2 worm cellular contexts compared by ENCODE assay signal in the genomic region with DNA sequence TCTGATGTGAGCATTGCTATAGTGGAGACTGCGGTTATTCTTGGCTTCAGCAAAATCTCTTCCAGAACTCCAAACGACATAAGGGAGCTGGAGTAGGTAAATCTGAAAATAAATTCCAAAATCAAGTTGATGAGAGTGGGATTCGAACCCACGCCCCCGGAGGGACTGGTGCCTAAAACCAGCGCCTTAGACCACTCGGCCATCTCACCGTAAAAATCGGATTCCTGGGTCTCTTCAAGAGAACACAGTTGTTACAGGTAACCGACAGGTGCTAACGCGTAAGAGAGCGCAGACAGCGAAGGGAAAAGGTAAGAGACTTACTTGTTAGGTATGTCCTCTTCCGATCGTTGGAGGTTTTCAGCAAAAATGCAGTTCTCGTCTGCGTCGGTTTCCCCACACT.
TF ChIP-seq lines count a peak whose summit lies in the region.

No protein-coding gene starts in this region.

TF ChIP-seq in whole organism, L1 larva, 84 proteins besides CTCF, POLR2A, EP300 and RAD21 (continued from another document):
- peak in 1 of 3 experiments; percentile 23 for TF ChIP-seq ceh-82 (tag; optimal IDR thresholded peaks at IDR 0.05; lab: Kevin White, UChicago)
- peak; percentile 20 for TF ChIP-seq swsn-7 (tag; optimal IDR thresholded peaks at IDR 0.05; lab: Kevin White, UChicago)
- peak; percentile 63 for TF ChIP-seq snu-23 (GFP tag; optimal IDR thresholded peaks at IDR 0.05; lab: Kevin White, UChicago)
- TF ChIP-seq hpl-2 (GFP tag; optimal IDR thresholded peaks at IDR 0.05; lab: Kevin White, UChicago), result no peak
- peak; percentile 46 for TF ChIP-seq C16A3.4 (tag; optimal IDR thresholded peaks at IDR 0.05; lab: Kevin White, UChicago)
- TF ChIP-seq elt-3 (tag; optimal IDR thresholded peaks at IDR 0.05; lab: Kevin White, UChicago), result peak in 3 of 6 experiments; percentile 0 to 42 (median 20)
- peak in 2 of 3 experiments; percentile 24 to 40 for TF ChIP-seq dpl-1 (GFP tag; optimal IDR thresholded peaks at IDR 0.05; lab: Kevin White, UChicago)
- peak; percentile 49 for TF ChIP-seq nhr-71 (tag; optimal IDR thresholded peaks at IDR 0.05; lab: Kevin White, UChicago)
- peak; percentile 29 to 32 for TF ChIP-seq efl-1 (optimal IDR thresholded peaks at IDR 0.05; lab: Kevin White, UChicago)
- TF ChIP-seq efl-1 (GFP tag; optimal IDR thresholded peaks at IDR 0.05 in 1 of 2; lab: Kevin White, UChicago), result peak; percentile 19 to 71
- TF ChIP-seq nhr-90 (tag; optimal IDR thresholded peaks at IDR 0.05; lab: Kevin White, UChicago; ENCODE audit: poor library complexity), result peak; percentile 44
- TF ChIP-seq nhr-85 (tag; lab: Kevin White, UChicago), result peak; percentile 69
- TF ChIP-seq snpc-4 (tag; optimal IDR thresholded peaks at IDR 0.05; lab: Kevin White, UChicago), result peak; percentile 65
- TF ChIP-seq lin-13 (GFP tag; optimal IDR thresholded peaks at IDR 0.05; lab: Kevin White, UChicago), result peak; percentile 21
- TF ChIP-seq alr-1 (tag; optimal IDR thresholded peaks at IDR 0.05; lab: Kevin White, UChicago; ENCODE audit: borderline replicate concordance), result no peak

TF ChIP-seq in whole organism, young adult, 124 proteins besides CTCF, POLR2A, EP300 and RAD21 (continued from another document):
- TF ChIP-seq Y56A3A.18 (GFP tag; IDR thresholded peaks at IDR 0.05; lab: Robert Waterston, UW) (0 out of 2 replicates have a peak, but pooled peaks have one; percentile 36), nhr-80 (tag; optimal IDR thresholded peaks at IDR 0.05; lab: Kevin White, UChicago) (peak; percentile 36), let-526 (GFP tag; IDR thresholded peaks at IDR 0.05; lab: Robert Waterston, UW) (no peak), D2030.7 (GFP tag; IDR thresholded peaks at IDR 0.05; lab: Robert Waterston, UW) (peak; percentile 54), attf-6 (GFP tag; IDR thresholded peaks at IDR 0.05; lab: Robert Waterston, UW) (0 out of 2 replicates have a peak, but pooled peaks have one; percentile 29), nhr-90 (tag; optimal IDR thresholded peaks at IDR 0.05; lab: Kevin White, UChicago) (peak; percentile 66), egrh-3 (GFP tag; IDR thresholded peaks at IDR 0.05; lab: Robert Waterston, UW) (0 out of 2 replicates have a peak, but pooled peaks have one; percentile 31), egl-18 (GFP tag; IDR thresholded peaks at IDR 0.05; lab: Robert Waterston, UW) (0 out of 2 replicates have a peak, but pooled peaks have one; percentile 14), nhr-120 (GFP tag; IDR thresholded peaks at IDR 0.05; lab: Robert Waterston, UW) (no peak), die-1 (tag; optimal IDR thresholded peaks at IDR 0.05; lab: Kevin White, UChicago) (peak; percentile 63), madf-8 (GFP tag; conservative IDR thresholded peaks at IDR 0.05; lab: Robert Waterston, UW) (no peak), hmg-20 (GFP tag; IDR thresholded peaks at IDR 0.05; lab: Robert Waterston, UW) (no peak), let-607 (tag; optimal IDR thresholded peaks at IDR 0.05; lab: Kevin White, UChicago) (peak in 1 of 2 experiments; percentile 38), ceh-100 (GFP tag; IDR thresholded peaks at IDR 0.05; lab: Robert Waterston, UW) (0 out of 2 replicates have a peak, but pooled peaks have one; percentile 42), him-1 (tag; optimal IDR thresholded peaks at IDR 0.05; lab: Kevin White, UChicago) (peak; percentile 76), K12H6.12 (tag; optimal IDR thresholded peaks at IDR 0.05; lab: Kevin White, UChicago) (no peak), snpc-1.3 (tag; optimal IDR thresholded peaks at IDR 0.05; lab: Kevin White, UChicago; ENCODE audit: insufficient read depth) (no peak), C17E4.6 (GFP tag; IDR thresholded peaks at IDR 0.05; lab: Robert Waterston, UW) (no peak), B0261.1 (tag; optimal IDR thresholded peaks at IDR 0.05; lab: Kevin White, UChicago) (peak; percentile 77), dpl-1 (GFP tag; optimal IDR thresholded peaks at IDR 0.05; lab: Kevin White, UChicago) (no peak)
